Worm (Caenorhabditis elegans) whole organism, young adult: Measurements from ENCODE around the gene Y51A2B.6.

ENCODE experiments used
- B0035.1 ChIP-seq: sonication (generic microtip); optimal IDR thresholded peaks from 2 replicates; lab custom pipeline; 2016; ENCODE audit warnings: missing genetic modification characterization, mild to moderate bottlenecking, missing compliant biosample characterization, missing genotype, missing genetic modification reagents
- C17E4.6 ChIP-seq: fragments of 200-800 bp; sonication (Bioruptor generic); IDR thresholded peaks from 2 replicates; pipeline ENCODE4 v1.3.6; 2022; ENCODE audit warnings: missing genetic modification reagents, missing genetic modification characterization, missing compliant biosample characterization
- F10E7.11 ChIP-seq: sonication (generic microtip); optimal IDR thresholded peaks from 2 replicates; lab custom pipeline; 2017; ENCODE audit warnings: mild to moderate bottlenecking, missing genetic modification characterization, moderate library complexity, missing compliant biosample characterization
- F22D6.2 ChIP-seq: sonication (generic microtip); optimal IDR thresholded peaks from 2 replicates; lab custom pipeline; 2016; ENCODE audit warnings: mild to moderate bottlenecking, missing genetic modification characterization, missing compliant biosample characterization
- F23B12.7 ChIP-seq: sonication (generic microtip); optimal IDR thresholded peaks from 2 replicates; lab custom pipeline; 2017; ENCODE audit warnings: missing genetic modification characterization, mild to moderate bottlenecking, missing compliant biosample characterization, antibody characterized with exemption, moderate library complexity; ENCODE audit not compliant: insufficient read depth
- F33H1.4 ChIP-seq: fragments of 200-800 bp; sonication (Bioruptor generic); IDR thresholded peaks from 2 replicates; pipeline ENCODE4 v1.3.6; 2022; ENCODE audit warnings: missing genetic modification reagents, missing genetic modification characterization, missing compliant biosample characterization
- F49E8.2 ChIP-seq: sonication (generic microtip); optimal IDR thresholded peaks from 3 replicates; lab custom pipeline; 2017; ENCODE audit warnings: missing genetic modification characterization, mild to moderate bottlenecking, missing compliant biosample characterization, antibody characterized with exemption, moderate library complexity; ENCODE audit not compliant: insufficient read depth
- K12H6.12 ChIP-seq: fragments of 200-800 bp; sonication (Bioruptor generic); optimal IDR thresholded peaks from 2 replicates; lab custom pipeline; 2018; ENCODE audit warnings: mild to moderate bottlenecking, missing genetic modification characterization, missing compliant biosample characterization
- T07F8.4 ChIP-seq: sonication (generic microtip); optimal IDR thresholded peaks from 2 replicates; lab custom pipeline; 2016; ENCODE audit warnings: mild to moderate bottlenecking, missing genetic modification characterization, moderate library complexity, missing compliant biosample characterization
- Y53F4B.3 ChIP-seq: fragments of 200-800 bp; sonication (Bioruptor generic); IDR thresholded peaks from 2 replicates; pipeline ENCODE4 v1.3.6; 2022; ENCODE audit warnings: missing genetic modification reagents, missing genetic modification characterization, missing compliant biosample characterization
- ZK185.1 ChIP-seq: sonication (generic microtip); optimal IDR thresholded peaks from 2 replicates; lab custom pipeline; 2016; ENCODE audit warnings: mild to moderate bottlenecking, missing genetic modification characterization, missing compliant biosample characterization; ENCODE audit not compliant: poor library complexity, severe bottlenecking
- attf-6 ChIP-seq: fragments of 200-800 bp; sonication (Bioruptor generic); IDR thresholded peaks from 2 replicates; pipeline ENCODE4 v1.3.6; 2022; ENCODE audit warnings: missing genetic modification reagents, missing genetic modification characterization, missing compliant biosample characterization
- ceh-27 ChIP-seq: fragments of 200-800 bp; sonication (Bioruptor generic); optimal IDR thresholded peaks from 2 replicates; lab custom pipeline; 2018; ENCODE audit warnings: mild to moderate bottlenecking, missing genetic modification characterization, moderate library complexity, missing compliant biosample characterization
- ceh-58 ChIP-seq: fragments of 200-800 bp; sonication (Bioruptor generic); IDR thresholded peaks from 2 replicates; pipeline ENCODE4 v1.3.6; 2022; ENCODE audit warnings: missing genetic modification characterization, missing compliant biosample characterization
- chd-7 ChIP-seq: sonication (generic microtip); optimal IDR thresholded peaks from 2 replicates; lab custom pipeline; 2016; ENCODE audit warnings: mild to moderate bottlenecking, missing genetic modification characterization, moderate library complexity, missing compliant biosample characterization
- fkh-3 ChIP-seq: sonication (generic microtip); optimal IDR thresholded peaks from 2 replicates; lab custom pipeline; 2016; ENCODE audit warnings: mild to moderate bottlenecking, missing genetic modification characterization, missing compliant biosample characterization
- him-1 ChIP-seq: sonication (generic microtip); optimal IDR thresholded peaks from 2 replicates; lab custom pipeline; 2016; ENCODE audit warnings: missing genotype, missing genetic modification reagents, missing genetic modification characterization, missing compliant biosample characterization
- hrde-1 ChIP-seq: sonication (generic microtip); optimal IDR thresholded peaks from 2 replicates; lab custom pipeline; 2016; ENCODE audit warnings: missing genetic modification characterization, mild to moderate bottlenecking, missing compliant biosample characterization, moderate library complexity, missing genotype, missing genetic modification reagents, borderline replicate concordance
- let-607 ChIP-seq, 2 experiments: fragments of 200-800 bp in 1 of 2; sonication (Bioruptor generic) in 1 of 2; sonication (generic microtip) in 1 of 2; optimal IDR thresholded peaks; 2 replicates each; lab custom pipeline; 2016 to 2018; ENCODE audit warnings: mild to moderate bottlenecking in 2 of 2, missing compliant biosample characterization in 2 of 2, missing genetic modification characterization in 2 of 2, moderate library complexity in 2 of 2, missing genotype in 1 of 2
- lin-26 ChIP-seq: fragments of 200-800 bp; sonication (Bioruptor generic); IDR thresholded peaks from 2 replicates; pipeline ENCODE4 v1.3.6; 2022; ENCODE audit warnings: missing genetic modification reagents, missing genetic modification characterization, missing compliant biosample characterization
- lin-35 ChIP-seq, 3 experiments: fragments of 150-350 bp in 2 of 3; sonication (generic microtip) in 1 of 3; optimal IDR thresholded peaks; 2 replicates each; lab custom pipeline; 2014 to 2018; ENCODE audit warnings: missing biosample characterization in 3 of 3, missing genetic modification characterization in 3 of 3, missing genetic modification reagents in 3 of 3
- lir-1 ChIP-seq: fragments of 200-800 bp; sonication (Bioruptor generic); conservative IDR thresholded peaks from 2 replicates; pipeline ENCODE4 v1.3.6; 2022; ENCODE audit warnings: missing genetic modification reagents, missing genetic modification characterization, missing compliant biosample characterization
- lsy-27 ChIP-seq: sonication (generic microtip); optimal IDR thresholded peaks from 2 replicates; lab custom pipeline; 2017; ENCODE audit warnings: missing genetic modification characterization, mild to moderate bottlenecking, missing compliant biosample characterization, antibody characterized with exemption, missing genotype, borderline replicate concordance; ENCODE audit not compliant: insufficient read depth
- mcd-1 ChIP-seq: fragments of 200-800 bp; sonication (Bioruptor generic); IDR thresholded peaks from 2 replicates; pipeline ENCODE4 v1.3.6; 2022; ENCODE audit warnings: missing genetic modification reagents, missing genetic modification characterization, missing compliant biosample characterization
- nhr-120 ChIP-seq: fragments of 200-800 bp; sonication (Bioruptor generic); IDR thresholded peaks from 2 replicates; pipeline ENCODE4 v1.3.6; 2022; ENCODE audit warnings: missing genetic modification characterization, missing compliant biosample characterization
- pha-4 ChIP-seq: fragments of 150-350 bp; sonication (generic microtip); optimal IDR thresholded peaks from 2 replicates; lab custom pipeline; 2014; ENCODE audit warnings: missing biosample characterization, missing genetic modification reagents, missing genetic modification characterization
- sdz-38 ChIP-seq: sonication (generic microtip); optimal IDR thresholded peaks from 2 replicates; lab custom pipeline; 2016; ENCODE audit warnings: missing genotype, missing genetic modification characterization, missing compliant biosample characterization
- snpc-1.1 ChIP-seq: sonication (generic microtip); optimal IDR thresholded peaks from 2 replicates; lab custom pipeline; 2017; ENCODE audit warnings: missing genetic modification characterization, mild to moderate bottlenecking, missing compliant biosample characterization, antibody characterized with exemption, moderate library complexity, missing genotype, missing genetic modification reagents; ENCODE audit not compliant: insufficient read depth
- snpc-1.3 ChIP-seq: sonication (generic microtip); optimal IDR thresholded peaks from 2 replicates; lab custom pipeline; 2017; ENCODE audit warnings: missing genetic modification characterization, mild to moderate bottlenecking, missing compliant biosample characterization, antibody characterized with exemption, moderate library complexity, missing genotype, missing genetic modification reagents; ENCODE audit not compliant: insufficient read depth
- snpc-4 ChIP-seq, 5 experiments: fragments of 150-350 bp in 1 of 5; sonication (generic microtip) in 4 of 5; optimal IDR thresholded peaks; 2 replicates each; lab custom pipeline; 2014 to 2018; ENCODE audit warnings: missing genetic modification characterization in 5 of 5, missing biosample characterization in 3 of 5, antibody characterized with exemption in 2 of 5, mild to moderate bottlenecking in 2 of 5, missing compliant biosample characterization in 2 of 5, missing genotype in 2 of 5, moderate library complexity in 2 of 5, missing genetic modification reagents in 1 of 5
- sptf-2 ChIP-seq: fragments of 200-800 bp; sonication (Bioruptor generic); optimal IDR thresholded peaks from 2 replicates; lab custom pipeline; 2018; ENCODE audit warnings: mild to moderate bottlenecking, missing genetic modification characterization, missing compliant biosample characterization
- tbx-9 ChIP-seq: sonication (generic microtip); optimal IDR thresholded peaks from 2 replicates; lab custom pipeline; 2016; ENCODE audit warnings: borderline replicate concordance, missing genetic modification characterization, inconsistent platforms, missing compliant biosample characterization
- ztf-18 ChIP-seq: sonication (generic microtip); optimal IDR thresholded peaks from 2 replicates; lab custom pipeline; 2016; ENCODE audit warnings: missing genotype, mild to moderate bottlenecking, missing genetic modification characterization, missing compliant biosample characterization
- ztf-22 ChIP-seq: fragments of 200-800 bp; sonication (Bioruptor generic); optimal IDR thresholded peaks from 2 replicates; lab custom pipeline; 2018; ENCODE audit warnings: mild to moderate bottlenecking, missing genetic modification characterization, moderate library complexity, missing compliant biosample characterization
- ztf-28 ChIP-seq: fragments of 200-800 bp; sonication (Bioruptor generic); IDR thresholded peaks from 2 replicates; pipeline ENCODE4 v1.3.6; 2022; ENCODE audit warnings: missing genetic modification reagents, missing genetic modification characterization, missing compliant biosample characterization

The Y51A2B.6 gene

ce11 chrV:18359888-18360287 is 34.2 kb downstream of the Y51A2B.6 start, which contains the start of gene C08E8.5:
Gene C08E8.5 (minus strand): TSS chrV:18359988.
- no peak for TF ChIP-seq ZK185.1 (tag; lab: Kevin White, UChicago)
- no peak for TF ChIP-seq chd-7 (tag; lab: Kevin White, UChicago)
- TF ChIP-seq ceh-58 (GFP tag; lab: Robert Waterston, UW) = no peak
- TF ChIP-seq F22D6.2 (tag; lab: Kevin White, UChicago) = no peak
- no peak for TF ChIP-seq let-607 (tag; optimal IDR thresholded peaks at IDR 0.05; lab: Kevin White, UChicago)
- TF ChIP-seq fkh-3 (tag; lab: Kevin White, UChicago) = no peak
- TF ChIP-seq tbx-9 (tag; lab: Kevin White, UChicago) = no peak
- TF ChIP-seq sdz-38 (tag; lab: Kevin White, UChicago) = no peak
- no peak for TF ChIP-seq pha-4
- TF ChIP-seq Y53F4B.3 = no peak

ce11 chrV:18355742-18356141 is 38.4 kb downstream of the Y51A2B.6 start, which contains the start of gene C08E8.2:
Gene C08E8.2 (minus strand): TSS chrV:18355842.
- TF ChIP-seq ztf-18 (tag; lab: Kevin White, UChicago) = no peak
- TF ChIP-seq F10E7.11 (tag; lab: Kevin White, UChicago) = no peak
- no peak for TF ChIP-seq lin-26 (GFP tag; lab: Robert Waterston, UW)
- no peak for TF ChIP-seq ceh-27 (GFP tag; lab: Kevin White, UChicago)
- no peak for TF ChIP-seq F33H1.4
- no peak for TF ChIP-seq snpc-1.1
- no peak for TF ChIP-seq sdz-38 (tag; lab: Kevin White, UChicago)
- TF ChIP-seq attf-6 (GFP tag; lab: Robert Waterston, UW) = no peak
- TF ChIP-seq snpc-4 (GFP tag; optimal IDR thresholded peaks at IDR 0.05; lab: Kevin White, UChicago) = no peak
- TF ChIP-seq snpc-4 (tag; optimal IDR thresholded peaks at IDR 0.05; lab: Kevin White, UChicago) = no peak
- no peak for TF ChIP-seq F49E8.2 (tag; lab: Kevin White, UChicago)
- TF ChIP-seq nhr-120 (GFP tag; lab: Robert Waterston, UW) = no peak
- no peak for TF ChIP-seq ztf-28 (GFP tag; lab: Robert Waterston, UW)
- no peak for TF ChIP-seq snpc-1.3 (tag; lab: Kevin White, UChicago)
- no peak for TF ChIP-seq lir-1 (GFP tag; lab: Robert Waterston, UW)
- no peak for TF ChIP-seq ztf-22 (GFP tag; lab: Kevin White, UChicago)
- TF ChIP-seq F23B12.7 (tag; lab: Kevin White, UChicago) = no peak
- TF ChIP-seq sptf-2 = no peak
- no peak for TF ChIP-seq him-1 (tag; lab: Kevin White, UChicago)
- no peak for TF ChIP-seq C17E4.6 (GFP tag; lab: Robert Waterston, UW)
- TF ChIP-seq, all 124 proteins: peak for 0

ce11 chrV:18354299-18354698 is 39.8 kb downstream of the Y51A2B.6 start:
- TF ChIP-seq him-1 (tag; lab: Kevin White, UChicago) = no peak
- no peak for TF ChIP-seq mcd-1 (GFP tag; lab: Robert Waterston, UW)
- TF ChIP-seq K12H6.12 (tag; lab: Kevin White, UChicago) = no peak
- TF ChIP-seq hrde-1 = no peak
- TF ChIP-seq T07F8.4 = no peak
- TF ChIP-seq B0035.1 = no peak
- no peak for TF ChIP-seq lin-35 (GFP tag; optimal IDR thresholded peaks at IDR 0.05; lab: Kevin White, UChicago)
- TF ChIP-seq lsy-27 (tag; lab: Kevin White, UChicago) = no peak
